Worm (Caenorhabditis elegans) whole organism, midembryonic: ENCODE results near the gene cyh-1.
A peak's percentile ranks its signal among the peaks of the same experiment; 100 is the strongest.

ENCODE experiments used
- T22C8.4 ChIP-seq: fragments of 200-800 bp; sonication (Bioruptor generic); IDR thresholded peaks from 2 replicates; pipeline ENCODE4 v1.3.6; 2022; ENCODE audit warnings: missing genetic modification characterization, missing compliant biosample characterization
- cog-1 ChIP-seq: sonication (generic microtip); optimal IDR thresholded peaks from 2 replicates; lab custom pipeline; 2016; ENCODE audit warnings: missing genetic modification characterization, missing compliant biosample characterization
- flt-1 ChIP-seq: fragments of 200-800 bp; sonication (Bioruptor generic); IDR thresholded peaks from 2 replicates; pipeline ENCODE4 v1.3.6; 2022; ENCODE audit warnings: missing genetic modification characterization, missing compliant biosample characterization
- klf-2 ChIP-seq: fragments of 200-800 bp; sonication (Bioruptor generic); conservative IDR thresholded peaks from 2 replicates; pipeline ENCODE4 v1.3.6; 2022; ENCODE audit warnings: missing genetic modification reagents, missing genetic modification characterization, missing compliant biosample characterization
- med-1 ChIP-seq: sonication (generic microtip); optimal IDR thresholded peaks from 2 replicates; lab custom pipeline; 2017; ENCODE audit warnings: missing genetic modification characterization, mild to moderate bottlenecking, missing compliant biosample characterization, antibody characterized with exemption, missing genetic modification reagents; ENCODE audit not compliant: insufficient read depth
- ref-1 ChIP-seq: fragments of 200-800 bp; sonication (Bioruptor generic); conservative IDR thresholded peaks from 2 replicates; pipeline ENCODE4 v1.3.6; 2022; ENCODE audit warnings: missing genetic modification reagents, missing genetic modification characterization, missing compliant biosample characterization
- tab-1 ChIP-seq: fragments of 200-800 bp; sonication (Bioruptor generic); IDR thresholded peaks from 2 replicates; pipeline ENCODE4 v1.3.6; 2022; ENCODE audit warnings: missing genetic modification characterization, missing compliant biosample characterization
- ztf-23 ChIP-seq: fragments of 200-800 bp; sonication (Bioruptor generic); IDR thresholded peaks from 2 replicates; pipeline ENCODE4 v1.3.6; 2022; ENCODE audit warnings: missing genetic modification reagents, missing genetic modification characterization, missing compliant biosample characterization
- ztf-29 ChIP-seq: fragments of 200-800 bp; sonication (Bioruptor generic); IDR thresholded peaks from 2 replicates; pipeline ENCODE4 v1.3.6; 2022; ENCODE audit warnings: missing genetic modification reagents, missing genetic modification characterization, missing compliant biosample characterization

The cyh-1 gene

DNA sequence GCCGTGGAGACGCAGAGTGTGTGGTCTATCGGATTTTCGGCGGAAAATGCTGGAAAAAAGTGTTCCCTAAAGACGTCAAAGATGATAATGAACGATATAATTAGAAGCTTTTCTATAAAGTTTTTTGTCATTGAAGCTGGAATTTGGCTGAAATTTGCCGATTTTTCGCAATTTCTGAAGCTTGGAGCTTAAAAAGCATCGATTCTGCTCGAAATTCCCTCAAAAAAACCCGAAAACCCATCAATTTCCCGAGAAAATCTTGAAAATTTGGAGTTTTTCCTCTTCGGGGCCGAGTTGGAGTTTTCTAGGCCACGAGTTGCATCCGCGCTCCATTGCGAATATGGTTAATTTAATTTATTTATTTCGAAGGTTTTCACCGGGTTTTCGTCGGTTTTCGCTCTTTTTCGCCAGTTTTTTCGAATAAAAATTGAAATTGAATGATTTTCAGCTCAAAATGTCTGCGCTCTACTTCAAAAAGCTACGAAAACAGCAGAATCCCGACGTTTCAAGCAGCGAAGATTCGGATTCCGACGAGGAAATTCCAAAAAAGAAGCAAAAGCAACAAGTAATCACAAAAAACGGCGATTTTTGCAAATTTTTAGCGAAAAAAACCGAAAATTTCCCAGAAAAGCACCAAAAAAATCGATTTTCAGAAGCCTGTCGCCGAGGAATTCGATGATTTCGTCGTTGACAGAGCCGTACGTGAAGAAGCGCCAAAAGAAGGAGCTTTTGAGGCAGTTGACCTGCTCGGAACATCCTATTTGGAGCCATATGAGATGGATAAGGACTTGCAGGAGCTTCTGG, 2.1 kb upstream of the cyh-1 start, which contains the start of the genes col-71 and Y49F6B.2:
TSS of gene col-71 (minus strand) at position 51 of the 804 bp plus-strand sequence.
TSS of gene Y49F6B.2 (plus strand) at position 449 of the 804 bp plus-strand sequence.
- TF ChIP-seq klf-2 (GFP tag; lab: Robert Waterston, UW) (peak; percentile 63; the same call in 1 of the 2 replicates), ztf-23 (peak; percentile 62; the same call in 1 of the 2 replicates), T22C8.4 (GFP tag; lab: Robert Waterston, UW) (peak; percentile 49; the same call in 1 of the 2 replicates), med-1 (GFP tag; lab: Kevin White, UChicago) (no peak), tab-1 (no peak), ztf-29 (no peak), cog-1 (tag; lab: Kevin White, UChicago) (peak; percentile 51), flt-1 (GFP tag; lab: Robert Waterston, UW) (peak; percentile 60; the same call in 1 of the 2 replicates), ref-1 (GFP tag; lab: Robert Waterston, UW) (no peak)

DNA sequence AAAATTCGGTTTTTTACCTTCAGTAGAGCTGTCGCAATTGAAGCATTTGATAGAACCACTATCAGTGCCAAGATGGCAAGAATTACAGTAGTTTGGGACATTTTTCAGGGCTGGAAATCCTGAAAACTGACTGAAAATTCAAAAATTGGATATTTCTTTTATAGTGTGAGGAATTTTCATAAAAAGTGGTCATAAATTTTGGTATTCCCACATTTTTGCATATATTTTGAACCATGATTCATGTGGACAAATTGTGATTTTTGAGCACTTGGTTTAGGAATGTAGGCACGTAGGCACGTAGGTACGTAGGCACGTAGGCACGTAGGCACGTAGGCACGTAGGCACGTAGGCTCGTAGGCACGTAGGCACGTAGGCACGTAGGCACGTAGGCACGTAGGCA, 7.4 kb downstream of the cyh-1 start, which contains the start of gene Y49F6B.19:
TSS of gene Y49F6B.19 (minus strand) at position 101 of the 400 bp plus-strand sequence.
- TF ChIP-seq T22C8.4 (GFP tag; lab: Robert Waterston, UW) (no peak), klf-2 (GFP tag; lab: Robert Waterston, UW) (no peak), cog-1 (tag; lab: Kevin White, UChicago) (no peak), med-1 (GFP tag; lab: Kevin White, UChicago) (no peak)

DNA sequence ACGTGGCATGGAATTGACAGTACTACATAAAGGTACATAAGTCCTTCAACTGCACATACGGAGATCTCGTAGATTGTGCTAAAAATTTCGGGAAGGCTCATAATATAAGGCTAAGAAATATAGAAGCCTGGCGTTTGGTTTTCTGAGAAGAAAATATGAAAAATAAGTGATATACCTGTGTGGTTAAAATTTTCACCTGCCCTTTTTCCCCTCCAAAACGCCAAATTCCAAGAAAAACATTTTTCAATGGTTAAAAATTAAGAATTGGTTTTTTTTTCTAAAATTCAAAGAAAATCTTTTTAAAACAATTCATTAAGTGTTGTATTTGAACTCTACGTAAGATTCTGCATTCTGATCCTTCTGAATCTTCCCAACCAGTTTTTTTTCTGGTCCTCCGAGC, 9.8 kb downstream of the cyh-1 start, which contains the start of gene srz-5:
TSS of gene srz-5 (minus strand) at position 101 of the 400 bp plus-strand sequence.
- no peak for TF ChIP-seq med-1 (GFP tag; lab: Kevin White, UChicago)

DNA sequence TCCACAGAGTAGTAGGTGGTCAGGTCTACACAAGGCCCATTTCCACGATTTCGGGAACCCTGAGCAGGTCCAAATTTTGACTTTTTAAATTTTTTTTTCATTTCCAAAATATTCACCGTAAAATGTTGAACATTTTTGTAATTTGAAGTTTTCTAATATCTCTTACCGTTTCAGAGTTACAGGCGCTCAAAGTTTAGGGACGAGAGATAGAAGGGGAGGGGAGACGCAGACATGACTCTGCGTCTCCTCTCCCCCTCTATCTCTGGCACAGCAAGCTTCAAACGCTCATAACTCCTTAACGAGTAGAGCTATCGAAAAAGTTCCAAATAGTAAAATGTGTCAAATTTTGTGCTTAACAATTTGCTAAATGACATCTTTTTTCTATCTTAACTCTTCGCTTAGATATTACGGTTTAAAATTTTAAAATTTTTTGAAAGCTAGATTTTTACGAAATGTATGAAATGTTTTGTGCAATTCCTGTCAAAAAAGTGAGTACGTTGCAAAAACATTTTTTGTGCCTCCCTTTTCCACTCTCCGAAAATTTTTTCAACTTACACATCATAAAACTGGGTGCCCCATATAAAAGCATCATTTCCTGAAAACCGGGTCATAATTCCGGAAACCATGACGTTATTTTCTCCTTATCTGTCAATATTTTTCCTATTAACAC, 10.7 kb downstream of the cyh-1 start, which contains the start of the genes Y49F6B.14 and clec-125:
TSS of gene Y49F6B.14 (minus strand) at position 101 of the 670 bp plus-strand sequence.
TSS of gene clec-125 (plus strand) at position 620 of the 670 bp plus-strand sequence.
- TF ChIP-seq ztf-23 (no peak), ref-1 (GFP tag; lab: Robert Waterston, UW) (no peak), med-1 (GFP tag; lab: Kevin White, UChicago) (no peak), cog-1 (tag; lab: Kevin White, UChicago) (no peak), tab-1 (no peak), flt-1 (GFP tag; lab: Robert Waterston, UW) (no peak), klf-2 (GFP tag; lab: Robert Waterston, UW) (no peak), T22C8.4 (GFP tag; lab: Robert Waterston, UW) (no peak), ztf-29 (no peak)

DNA sequence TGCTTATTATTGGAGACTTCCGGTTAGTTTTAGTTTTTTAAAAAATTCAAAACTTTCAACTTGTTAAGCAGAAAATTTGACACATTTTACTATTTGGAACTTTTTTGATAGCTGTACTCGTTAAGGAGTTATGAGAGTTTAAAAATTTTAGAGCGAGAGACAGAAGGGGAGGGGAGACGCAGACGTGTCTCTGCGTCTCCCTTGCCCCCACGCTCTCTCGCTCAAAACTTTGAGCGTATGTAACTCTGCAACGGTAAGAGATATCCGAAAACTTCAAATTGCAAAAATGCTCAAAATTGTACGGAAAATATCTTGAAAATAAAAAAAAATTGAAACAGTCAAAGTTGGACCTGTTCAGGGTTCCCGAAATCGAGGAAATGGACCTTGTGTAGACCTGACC, 11.4 kb downstream of the cyh-1 start:
- TF ChIP-seq ztf-23 = no peak
- no peak for TF ChIP-seq tab-1
- TF ChIP-seq klf-2 (GFP tag; lab: Robert Waterston, UW) = no peak
- TF ChIP-seq T22C8.4 (GFP tag; lab: Robert Waterston, UW) = no peak
- no peak for TF ChIP-seq ztf-29
- TF ChIP-seq ref-1 (GFP tag; lab: Robert Waterston, UW) = no peak
- TF ChIP-seq flt-1 (GFP tag; lab: Robert Waterston, UW) = no peak
- TF ChIP-seq med-1 (GFP tag; lab: Kevin White, UChicago) = no peak
- TF ChIP-seq cog-1 (tag; lab: Kevin White, UChicago) = no peak

DNA sequence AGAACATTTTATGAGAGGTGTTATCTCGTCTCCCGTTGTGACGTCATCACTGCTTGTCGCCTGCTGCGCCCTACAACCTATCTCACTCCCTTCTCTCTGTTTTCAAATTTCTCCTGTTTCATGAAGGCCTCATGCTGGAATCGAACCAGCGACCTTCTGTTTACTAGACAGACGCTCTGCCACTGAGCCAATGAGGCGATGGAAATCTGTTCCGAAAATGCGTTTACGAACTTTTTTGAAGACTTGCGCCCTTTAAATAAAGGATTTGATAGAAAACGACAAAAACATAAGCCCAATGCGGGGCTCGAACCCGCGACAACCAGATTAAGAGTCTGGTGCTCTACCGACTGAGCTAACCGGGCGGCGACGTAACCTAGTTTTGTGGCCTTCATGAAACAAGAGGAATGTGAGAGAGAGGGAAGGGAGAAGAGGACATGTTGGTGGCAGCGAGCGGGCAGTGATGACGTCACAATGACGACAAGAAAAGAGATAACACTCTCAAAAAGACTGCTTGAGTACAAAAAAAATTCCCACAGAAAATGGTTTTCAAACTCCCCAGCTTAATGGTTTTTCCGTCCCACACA, 14.2 kb downstream of the cyh-1 start, which contains the start of gene clec-126:
TSS of gene clec-126 (plus strand) at position 534 of the 584 bp plus-strand sequence.
- TF ChIP-seq ref-1 (GFP tag; lab: Robert Waterston, UW) (peak; percentile 81), cog-1 (tag; lab: Kevin White, UChicago) (peak; percentile 87), flt-1 (GFP tag; lab: Robert Waterston, UW) (peak; percentile 93), tab-1 (peak; percentile 89), ztf-23 (peak; percentile 87; the same call in 1 of the 2 replicates), T22C8.4 (GFP tag; lab: Robert Waterston, UW) (peak; percentile 88), ztf-29 (peak; percentile 86; the same call in 1 of the 2 replicates), klf-2 (GFP tag; lab: Robert Waterston, UW) (peak; percentile 84), med-1 (GFP tag; lab: Kevin White, UChicago) (peak; percentile 62)

DNA sequence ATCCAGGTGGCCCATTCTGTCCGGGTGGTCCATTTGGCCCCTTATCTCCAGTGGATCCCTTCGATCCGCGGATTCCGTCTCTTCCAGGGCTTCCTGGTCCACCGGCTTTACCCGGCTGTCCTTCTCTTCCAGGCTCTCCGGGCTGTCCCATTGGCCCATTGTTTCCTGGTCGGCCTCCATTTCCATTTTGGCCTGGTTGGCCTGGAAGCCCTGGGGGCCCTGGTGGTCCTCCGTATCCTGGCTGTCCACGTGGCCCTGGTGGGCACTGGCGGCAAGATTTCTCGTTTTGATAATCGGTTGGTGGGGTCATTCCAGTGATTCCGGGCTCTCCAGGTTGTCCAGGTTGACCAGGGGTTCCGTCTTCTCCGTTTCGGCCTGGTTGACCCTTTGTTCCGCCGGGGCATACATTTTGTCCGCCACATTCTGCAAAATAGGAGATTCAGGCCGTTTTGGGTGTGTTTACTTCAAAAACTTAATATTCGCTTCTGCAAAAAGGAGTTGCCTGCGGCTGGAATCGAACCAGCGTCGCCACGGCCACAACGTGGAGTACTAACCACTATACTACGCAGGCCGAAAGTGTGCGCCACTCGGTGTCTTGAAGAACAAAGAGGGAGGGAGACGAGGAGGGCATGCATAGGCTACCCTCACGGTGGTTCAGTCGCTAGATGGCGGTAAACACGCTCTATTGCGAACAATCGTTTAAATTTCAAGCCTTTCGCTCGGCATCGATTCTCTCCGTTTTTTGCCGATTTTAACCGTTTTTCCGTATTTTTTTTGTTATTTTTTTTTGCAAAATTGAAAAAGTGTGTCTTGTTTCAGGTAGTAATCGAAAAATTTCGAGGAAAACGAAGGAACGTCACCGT, 16.4 kb downstream of the cyh-1 start, which contains the start of gene W09G10.9:
TSS of gene W09G10.9 (plus strand) at position 813 of the 863 bp plus-strand sequence.
- TF ChIP-seq tab-1 (peak; percentile 96), flt-1 (GFP tag; lab: Robert Waterston, UW) (peak; percentile 95), cog-1 (tag; lab: Kevin White, UChicago) (peak; percentile 4), T22C8.4 (GFP tag; lab: Robert Waterston, UW) (peak; percentile 92), ztf-29 (peak; percentile 87), ref-1 (GFP tag; lab: Robert Waterston, UW) (peak; percentile 89), med-1 (GFP tag; lab: Kevin White, UChicago) (peak; percentile 43), ztf-23 (peak; percentile 93), klf-2 (GFP tag; lab: Robert Waterston, UW) (peak; percentile 91)

DNA sequence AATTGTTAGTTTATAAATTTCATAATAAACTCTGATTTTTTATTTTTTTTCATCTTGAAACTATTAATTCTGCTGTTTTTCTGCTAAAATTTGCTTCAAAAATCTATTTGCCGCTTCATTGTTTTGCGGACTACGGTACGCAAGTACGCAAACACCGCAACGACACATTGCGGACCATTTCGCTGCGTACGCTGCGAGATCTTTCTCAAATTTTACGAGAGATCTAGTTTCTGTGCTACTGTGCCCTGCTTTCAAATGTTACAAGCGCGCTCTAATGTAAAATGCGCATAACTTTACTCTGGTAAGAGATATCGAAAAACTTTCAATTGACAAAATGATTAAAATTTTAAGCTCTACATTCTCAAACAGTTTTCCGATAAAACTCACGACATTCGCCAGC, 18.7 kb downstream of the cyh-1 start:
- TF ChIP-seq flt-1 (GFP tag; lab: Robert Waterston, UW) = peak; percentile 74
